Worm (Caenorhabditis elegans) whole organism, early embryonic: Measurements from ENCODE around the gene pzf-1.

Experiments
- B0310.2 ChIP-seq: sonication (generic microtip); optimal IDR thresholded peaks from 2 replicates; lab custom pipeline; 2016; ENCODE audit warnings: mild to moderate bottlenecking, missing genetic modification characterization, missing compliant biosample characterization
- F13C5.2 ChIP-seq: sonication (generic microtip); optimal IDR thresholded peaks from 2 replicates; lab custom pipeline; 2017; ENCODE audit warnings: mild to moderate bottlenecking, missing genetic modification characterization, inconsistent platforms, missing compliant biosample characterization
- aly-1 ChIP-seq: sonication (generic microtip); optimal IDR thresholded peaks from 2 replicates; lab custom pipeline; 2016; ENCODE audit warnings: missing genetic modification characterization, missing compliant biosample characterization
- ama-1 ChIP-seq: fragments of 150-350 bp; optimal IDR thresholded peaks from 2 replicates; lab custom pipeline; 2014
- ceh-13 ChIP-seq: fragments of 200-800 bp; sonication (Bioruptor generic); optimal IDR thresholded peaks from 2 replicates; lab custom pipeline; 2018; ENCODE audit warnings: mild to moderate bottlenecking, missing genetic modification characterization, missing compliant biosample characterization
- ceh-36 ChIP-seq: sonication (generic microtip); optimal IDR thresholded peaks from 2 replicates; lab custom pipeline; 2016; ENCODE audit warnings: missing genetic modification characterization, inconsistent platforms, missing compliant biosample characterization
- ets-7 ChIP-seq: sonication (generic microtip); optimal IDR thresholded peaks from 2 replicates; lab custom pipeline; 2016; ENCODE audit warnings: missing genotype, missing genetic modification characterization, missing compliant biosample characterization
- flt-1 ChIP-seq: fragments of 200-800 bp; sonication (Bioruptor generic); IDR thresholded peaks from 2 replicates; pipeline ENCODE4 v1.3.6; 2022; ENCODE audit warnings: missing genetic modification characterization, missing compliant biosample characterization
- hmbx-1 ChIP-seq: sonication (generic microtip); optimal IDR thresholded peaks from 2 replicates; lab custom pipeline; 2016; ENCODE audit warnings: mild to moderate bottlenecking, missing genetic modification characterization, missing compliant biosample characterization
- hmg-4 ChIP-seq: fragments of 200-800 bp; sonication (Bioruptor generic); optimal IDR thresholded peaks from 2 replicates; lab custom pipeline; 2018; ENCODE audit warnings: mild to moderate bottlenecking, missing genetic modification characterization, missing compliant biosample characterization
- hnd-1 ChIP-seq: sonication (generic microtip); optimal IDR thresholded peaks from 2 replicates; lab custom pipeline; 2016; ENCODE audit warnings: missing genetic modification characterization, missing compliant biosample characterization
- pes-1 ChIP-seq: fragments of 200-800 bp; sonication (Bioruptor generic); IDR thresholded peaks from 2 replicates; pipeline ENCODE4 v1.3.6; 2022; ENCODE audit warnings: missing genetic modification reagents, missing genetic modification characterization, missing compliant biosample characterization
- scrt-1 ChIP-seq: fragments of 200-800 bp; sonication (Bioruptor generic); IDR thresholded peaks from 2 replicates; pipeline ENCODE4 v1.3.6; 2022; ENCODE audit warnings: missing genetic modification characterization, missing compliant biosample characterization
- sea-1 ChIP-seq: fragments of 200-800 bp; sonication (Bioruptor generic); conservative IDR thresholded peaks from 2 replicates; pipeline ENCODE4 v1.3.6; 2022; ENCODE audit warnings: missing genetic modification characterization, missing compliant biosample characterization
- tbx-11 ChIP-seq: fragments of 200-800 bp; sonication (Bioruptor generic); IDR thresholded peaks from 2 replicates; pipeline ENCODE4 v1.3.6; 2022; ENCODE audit warnings: missing genetic modification characterization, missing compliant biosample characterization
- tbx-37 ChIP-seq: fragments of 200-800 bp; sonication (Bioruptor generic); conservative IDR thresholded peaks from 2 replicates; pipeline ENCODE4 v1.3.6; 2022; ENCODE audit warnings: missing genetic modification reagents, missing genetic modification characterization, missing compliant biosample characterization
- tra-4 ChIP-seq: sonication (generic microtip); optimal IDR thresholded peaks from 2 replicates; lab custom pipeline; 2017; ENCODE audit warnings: missing genetic modification characterization, missing compliant biosample characterization

pzf-1 gene

DNA sequence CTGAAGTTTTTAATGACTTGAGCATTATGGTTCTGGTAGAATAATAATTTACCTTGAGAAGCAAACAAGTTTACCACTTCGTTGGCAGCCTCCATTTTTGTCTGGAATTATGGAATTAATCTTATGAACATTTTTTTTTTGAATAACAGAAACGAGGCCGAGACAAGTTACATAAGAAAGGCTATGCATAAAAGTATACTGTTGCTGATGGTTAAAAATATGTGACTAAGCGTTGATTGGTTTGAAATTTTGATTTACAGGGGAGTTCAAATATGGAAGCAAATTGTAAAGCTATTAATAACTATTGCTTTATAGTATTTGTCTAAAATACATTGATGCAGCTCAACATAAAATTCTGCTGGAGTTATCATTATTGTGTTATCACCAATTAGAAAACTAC lies 39.5 kb downstream of the pzf-1 start, which contains the start of gene cgt-1:
cgt-1 (minus strand) TSS at position 101 of the 400 bp plus-strand sequence.
- TF ChIP-seq ceh-13 (GFP tag; lab: Kevin White, UChicago) (no peak), tbx-11 (GFP tag; lab: Robert Waterston, UW) (no peak), tra-4 (tag; lab: Kevin White, UChicago) (no peak), B0310.2 (tag; lab: Kevin White, UChicago) (no peak), scrt-1 (no peak), F13C5.2 (tag; lab: Kevin White, UChicago) (no peak), flt-1 (no peak), hnd-1 (no peak), ama-1 (lab: Kevin White, UChicago) (no peak), pes-1 (GFP tag; lab: Robert Waterston, UW) (no peak), hmg-4 (GFP tag; lab: Kevin White, UChicago) (no peak), sea-1 (GFP tag; lab: Robert Waterston, UW) (no peak), hmbx-1 (tag; lab: Kevin White, UChicago) (no peak), ceh-36 (tag; lab: Kevin White, UChicago) (no peak), tbx-37 (GFP tag; lab: Robert Waterston, UW) (no peak), ets-7 (no peak)

DNA sequence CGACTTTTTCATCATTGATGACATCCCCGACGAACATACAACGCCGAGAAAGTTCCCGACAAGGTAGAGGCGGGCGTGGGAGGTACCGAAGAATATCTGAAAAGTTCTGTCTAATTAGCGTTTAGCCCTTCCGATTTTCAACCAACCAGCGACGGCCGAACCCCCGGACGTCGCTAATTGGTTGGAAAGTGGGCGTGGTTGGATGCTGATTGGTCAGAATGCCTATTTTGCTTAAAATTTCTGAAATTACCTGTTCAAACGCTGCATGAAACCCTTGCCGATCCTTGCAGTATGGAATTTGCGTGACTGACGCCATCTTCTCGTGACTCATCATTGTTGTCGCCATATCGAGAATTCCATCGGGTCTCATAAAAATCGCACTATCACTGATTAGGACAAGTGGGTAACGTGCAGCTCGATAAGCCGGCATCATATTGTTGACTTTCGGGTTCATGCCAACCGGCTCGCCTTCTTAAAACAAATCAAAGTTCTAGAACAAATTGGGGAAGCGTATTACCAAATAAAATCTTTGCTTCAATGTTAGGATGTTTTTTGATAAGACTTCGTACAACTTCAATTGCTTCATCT lies 40.4 kb downstream of the pzf-1 start:
- TF ChIP-seq flt-1 (no peak), tbx-11 (GFP tag; lab: Robert Waterston, UW) (no peak), hnd-1 (no peak), pes-1 (GFP tag; lab: Robert Waterston, UW) (no peak), ets-7 (no peak), scrt-1 (no peak), ceh-36 (tag; lab: Kevin White, UChicago) (no peak)

DNA sequence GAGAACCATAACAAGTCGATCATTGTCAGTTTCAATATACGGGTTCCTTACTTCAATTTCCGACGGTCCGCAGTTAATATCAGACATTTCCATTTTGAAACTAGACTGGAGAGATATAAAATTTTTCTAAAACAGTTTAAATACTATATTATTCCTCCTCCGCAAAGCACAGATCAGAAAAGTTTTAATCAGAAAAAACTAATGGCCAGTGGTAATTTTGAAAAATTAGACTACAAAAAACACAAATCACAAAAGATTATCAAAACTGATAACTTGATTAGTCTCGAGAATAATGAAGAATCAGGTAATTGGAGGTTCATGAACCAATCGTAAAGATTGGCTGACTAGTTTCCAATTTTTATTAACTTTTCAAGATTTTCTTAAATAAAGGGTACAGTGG lies 42.3 kb downstream of the pzf-1 start, which contains the start of gene T06C12.9:
T06C12.9 (minus strand) TSS at position 101 of the 400 bp plus-strand sequence.
- TF ChIP-seq ceh-13 (GFP tag; lab: Kevin White, UChicago): no peak
- TF ChIP-seq hmg-4 (GFP tag; lab: Kevin White, UChicago): no peak
- no peak for TF ChIP-seq flt-1
- TF ChIP-seq hmbx-1 (tag; lab: Kevin White, UChicago): no peak
- no peak for TF ChIP-seq pes-1 (GFP tag; lab: Robert Waterston, UW)
- TF ChIP-seq sea-1 (GFP tag; lab: Robert Waterston, UW): no peak
- TF ChIP-seq F13C5.2 (tag; lab: Kevin White, UChicago): no peak
- TF ChIP-seq B0310.2 (tag; lab: Kevin White, UChicago): no peak
- TF ChIP-seq scrt-1: no peak
- no peak for TF ChIP-seq tbx-11 (GFP tag; lab: Robert Waterston, UW)
- TF ChIP-seq tbx-37 (GFP tag; lab: Robert Waterston, UW): no peak
- TF ChIP-seq ama-1 (lab: Kevin White, UChicago): no peak
- no peak for TF ChIP-seq aly-1 (tag; lab: Kevin White, UChicago)
- no peak for TF ChIP-seq ets-7
- TF ChIP-seq ceh-36 (tag; lab: Kevin White, UChicago): no peak
- TF ChIP-seq tra-4 (tag; lab: Kevin White, UChicago): no peak

DNA sequence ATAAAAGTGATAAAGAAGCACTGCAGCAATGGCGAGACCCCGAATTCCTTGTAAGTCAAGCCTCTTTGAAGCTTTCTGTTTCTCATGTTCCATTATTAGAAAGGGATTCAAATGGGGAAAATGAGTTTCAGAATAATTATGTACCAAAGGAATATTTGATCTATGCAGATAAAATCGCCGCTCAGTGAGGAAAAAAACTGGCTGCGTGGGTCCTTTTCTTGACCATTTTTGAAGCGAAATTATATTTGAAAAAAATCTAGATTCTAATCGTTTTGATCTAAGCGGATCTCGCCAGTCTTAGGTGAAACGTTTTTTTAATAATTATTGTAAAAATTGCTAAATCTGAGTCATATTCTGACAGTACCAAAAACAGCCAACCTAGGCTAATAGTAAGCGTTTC lies 43.5 kb downstream of the pzf-1 start, which contains the start of gene oac-42:
oac-42 (minus strand) TSS at position 101 of the 400 bp plus-strand sequence.
- no peak for TF ChIP-seq ceh-13 (GFP tag; lab: Kevin White, UChicago)
- TF ChIP-seq F13C5.2 (tag; lab: Kevin White, UChicago): no peak
- TF ChIP-seq hnd-1: no peak
- no peak for TF ChIP-seq aly-1 (tag; lab: Kevin White, UChicago)
- no peak for TF ChIP-seq ama-1 (lab: Kevin White, UChicago)
- TF ChIP-seq tbx-37 (GFP tag; lab: Robert Waterston, UW): no peak
- no peak for TF ChIP-seq hmg-4 (GFP tag; lab: Kevin White, UChicago)
- no peak for TF ChIP-seq tra-4 (tag; lab: Kevin White, UChicago)
- TF ChIP-seq tbx-11 (GFP tag; lab: Robert Waterston, UW): no peak
- TF ChIP-seq pes-1 (GFP tag; lab: Robert Waterston, UW): no peak
- TF ChIP-seq ceh-36 (tag; lab: Kevin White, UChicago): no peak
- no peak for TF ChIP-seq hmbx-1 (tag; lab: Kevin White, UChicago)
- no peak for TF ChIP-seq flt-1
- TF ChIP-seq B0310.2 (tag; lab: Kevin White, UChicago): no peak

DNA sequence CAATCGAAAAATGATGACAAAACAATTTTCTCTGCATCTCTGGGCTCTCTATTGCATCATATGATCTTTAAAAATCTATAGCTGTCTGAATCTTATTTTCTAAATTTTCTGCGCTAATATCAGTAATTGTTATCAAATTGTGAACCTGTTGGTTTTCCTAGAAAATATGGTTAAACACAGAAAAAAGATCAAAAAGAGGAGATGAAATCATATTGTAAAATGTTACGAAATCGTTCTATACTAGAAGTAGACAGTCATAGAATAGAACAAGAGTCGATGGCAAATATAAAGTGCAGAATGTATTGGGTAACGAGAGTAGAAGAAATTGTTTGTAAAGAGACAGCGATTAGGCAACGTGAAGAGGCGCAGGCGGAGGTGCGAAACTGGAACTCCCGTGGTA lies 47.5 kb downstream of the pzf-1 start:
- TF ChIP-seq F13C5.2 (tag; lab: Kevin White, UChicago) (no peak), ets-7 (no peak), scrt-1 (no peak), hmbx-1 (tag; lab: Kevin White, UChicago) (no peak), hnd-1 (no peak), B0310.2 (tag; lab: Kevin White, UChicago) (no peak), sea-1 (GFP tag; lab: Robert Waterston, UW) (no peak), tra-4 (tag; lab: Kevin White, UChicago) (no peak), ceh-13 (GFP tag; lab: Kevin White, UChicago) (no peak), ceh-36 (tag; lab: Kevin White, UChicago) (no peak), tbx-37 (GFP tag; lab: Robert Waterston, UW) (no peak), ama-1 (lab: Kevin White, UChicago) (no peak)

DNA sequence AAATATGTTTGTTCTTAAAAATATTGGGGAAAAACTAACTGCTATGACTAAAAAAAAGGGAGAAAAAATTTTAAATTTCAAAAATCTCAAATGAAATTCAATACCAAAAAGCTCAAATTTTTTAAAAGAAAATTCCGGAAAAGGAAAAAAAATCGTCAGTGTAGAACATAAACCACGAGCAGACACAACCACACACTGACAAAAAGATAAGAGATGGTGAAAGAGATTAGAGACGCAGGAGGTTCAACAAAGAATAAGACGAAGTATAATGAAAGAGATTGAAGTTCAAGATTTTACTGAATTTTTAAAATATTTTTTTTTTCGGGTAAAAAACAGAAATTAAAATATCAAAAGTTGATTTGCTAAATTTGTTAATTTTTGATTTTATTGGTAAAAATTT lies 48.2 kb downstream of the pzf-1 start:
- TF ChIP-seq aly-1 (tag; lab: Kevin White, UChicago) (no peak), pes-1 (GFP tag; lab: Robert Waterston, UW) (no peak), hnd-1 (no peak), tra-4 (tag; lab: Kevin White, UChicago) (no peak)

DNA sequence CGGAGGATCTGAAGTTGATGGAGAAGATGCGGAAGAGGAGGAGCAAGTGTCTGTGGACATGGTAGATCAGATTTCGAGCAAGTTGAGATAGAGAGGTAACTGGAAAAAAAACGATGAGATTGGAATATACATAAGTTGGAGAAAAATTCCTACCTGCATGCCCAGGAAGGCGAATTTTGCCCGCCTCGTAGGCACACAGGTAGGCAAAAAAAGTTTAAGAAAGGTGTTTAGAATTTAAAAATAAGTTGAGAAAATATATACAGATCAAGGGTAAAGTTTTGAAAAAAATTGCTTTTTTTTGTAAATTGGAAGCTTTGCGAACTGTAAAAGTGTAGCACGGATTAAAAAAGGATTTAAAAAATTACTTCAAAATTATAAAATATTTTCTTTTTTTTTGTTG lies 48.7 kb downstream of the pzf-1 start, which contains the start of gene nhr-84:
nhr-84 (minus strand) TSS at position 101 of the 400 bp plus-strand sequence.
- TF ChIP-seq scrt-1 (no peak), hmbx-1 (tag; lab: Kevin White, UChicago) (no peak), ceh-36 (tag; lab: Kevin White, UChicago) (no peak), ama-1 (lab: Kevin White, UChicago) (no peak), flt-1 (no peak), tra-4 (tag; lab: Kevin White, UChicago) (no peak), hnd-1 (no peak), hmg-4 (GFP tag; lab: Kevin White, UChicago) (no peak), tbx-11 (GFP tag; lab: Robert Waterston, UW) (no peak), tbx-37 (GFP tag; lab: Robert Waterston, UW) (no peak), B0310.2 (tag; lab: Kevin White, UChicago) (no peak), F13C5.2 (tag; lab: Kevin White, UChicago) (no peak), pes-1 (GFP tag; lab: Robert Waterston, UW) (no peak), aly-1 (tag; lab: Kevin White, UChicago) (no peak), ets-7 (no peak), ceh-13 (GFP tag; lab: Kevin White, UChicago) (no peak), sea-1 (GFP tag; lab: Robert Waterston, UW) (no peak)
